Worm (Caenorhabditis elegans): ENCODE measurements around the gene apc-17.

Gene apc-17

ce11 chrII:11125059-11125594 is 17.2 kb downstream of the apc-17 start (continued):
- TF ChIP-seq F55B11.4 (tag; optimal IDR thresholded peaks at IDR 0.05; ENCODE audit: borderline replicate concordance, insufficient read depth) (no peak), F57A8.1 (GFP tag; optimal IDR thresholded peaks at IDR 0.05) (no peak), mes-4 (tag; optimal IDR thresholded peaks at IDR 0.05) (no peak), nhr-120 (GFP tag; IDR thresholded peaks at IDR 0.05) (no peak), attf-6 (GFP tag; IDR thresholded peaks at IDR 0.05) (no peak), lsl-1 (GFP tag; optimal IDR thresholded peaks at IDR 0.05) (peak; percentile 32), let-607 (tag; optimal IDR thresholded peaks at IDR 0.05) (no peak), egl-44 (GFP tag; IDR thresholded peaks at IDR 0.05) (no peak), B0261.1 (tag; optimal IDR thresholded peaks at IDR 0.05) (no peak), hmg-20 (GFP tag; IDR thresholded peaks at IDR 0.05) (no peak), aptf-2 (GFP tag; conservative IDR thresholded peaks at IDR 0.05) (no peak), cebp-1 (GFP tag; IDR thresholded peaks at IDR 0.05) (no peak), cebp-1 (tag; optimal IDR thresholded peaks at IDR 0.05) (peak; percentile 23), Y56A3A.18 (GFP tag; IDR thresholded peaks at IDR 0.05) (no peak), rpc-1 (optimal IDR thresholded peaks at IDR 0.05) (no peak), rpc-1 (tag; optimal IDR thresholded peaks at IDR 0.05) (no peak), bed-2 (GFP tag; IDR thresholded peaks at IDR 0.05) (no peak), F10E7.11 (tag; optimal IDR thresholded peaks at IDR 0.05) (no peak), T07F8.4 (tag; optimal IDR thresholded peaks at IDR 0.05) (no peak), snpc-1.1 (tag; optimal IDR thresholded peaks at IDR 0.05; ENCODE audit: insufficient read depth) (no peak), zfh-2 (GFP tag; conservative IDR thresholded peaks at IDR 0.05) (no peak), cebp-2 (GFP tag; IDR thresholded peaks at IDR 0.05) (no peak), ztf-28 (GFP tag; IDR thresholded peaks at IDR 0.05) (no peak), ccch-3 (GFP tag; optimal IDR thresholded peaks at IDR 0.05) (no peak), snpc-4 (GFP tag; optimal IDR thresholded peaks at IDR 0.05) (peak; percentile 0), snpc-4 (tag; optimal IDR thresholded peaks at IDR 0.05) (peak in 1 of 4 experiments; percentile 0), zim-3 (tag; optimal IDR thresholded peaks at IDR 0.05) (no peak), tbx-9 (tag; optimal IDR thresholded peaks at IDR 0.05; ENCODE audit: borderline replicate concordance) (no peak), ekl-4 (GFP tag; IDR thresholded peaks at IDR 0.05) (peak; percentile 46; the same call in 1 of the 2 replicates), unc-130 (GFP tag; optimal IDR thresholded peaks at IDR 0.05) (no peak), hrde-1 (tag; optimal IDR thresholded peaks at IDR 0.05; ENCODE audit: borderline replicate concordance) (peak; percentile 70), egl-18 (GFP tag; IDR thresholded peaks at IDR 0.05) (no peak), nhr-90 (tag; optimal IDR thresholded peaks at IDR 0.05) (no peak), hlh-26 (GFP tag; conservative IDR thresholded peaks at IDR 0.05) (0 out of 2 replicates have a peak, but pooled peaks have one; percentile 19), aptf-3 (GFP tag; IDR thresholded peaks at IDR 0.05) (no peak), madf-3 (GFP tag; IDR thresholded peaks at IDR 0.05) (0 out of 2 replicates have a peak, but pooled peaks have one; percentile 73), ztf-18 (tag; optimal IDR thresholded peaks at IDR 0.05) (no peak), F23B12.7 (tag; optimal IDR thresholded peaks at IDR 0.05; ENCODE audit: insufficient read depth) (no peak), xnd-1 (tag; optimal IDR thresholded peaks at IDR 0.05) (no peak), lin-35 (GFP tag; optimal IDR thresholded peaks at IDR 0.05) (no peak), fkh-3 (tag; optimal IDR thresholded peaks at IDR 0.05) (no peak), snpc-1.3 (tag; optimal IDR thresholded peaks at IDR 0.05; ENCODE audit: insufficient read depth) (peak; percentile 46), Y79H2A.3 (GFP tag; conservative IDR thresholded peaks at IDR 0.05) (no peak), him-1 (tag; optimal IDR thresholded peaks at IDR 0.05) (peak; percentile 16), ama-1 (optimal IDR thresholded peaks at IDR 0.05) (no peak), ama-1 (GFP tag; optimal IDR thresholded peaks at IDR 0.05) (no peak), nhr-80 (tag; optimal IDR thresholded peaks at IDR 0.05) (no peak), hsf-1 (GFP tag; IDR thresholded peaks at IDR 0.05) (peak; percentile 20; the same call in 1 of the 2 replicates), lag-1 (GFP tag; IDR thresholded peaks at IDR 0.05) (no peak)

All from whole organism, young adult.